Fruit fly (Drosophila melanogaster) whole organism, adult: ENCODE results near the gene CG18304.

Experiments used
- CG11617 ChIP-seq: fragments of 200-800 bp; sonication (Bioruptor generic); optimal IDR thresholded peaks from 2 replicates; lab custom pipeline; 2017; ENCODE audit warnings: mild to moderate bottlenecking, missing biosample characterization, missing genetic modification reagents, missing genetic modification characterization
- CG7101 ChIP-seq: fragments of 200-800 bp; sonication (Bioruptor generic); optimal IDR thresholded peaks from 2 replicates; lab custom pipeline; 2018; ENCODE audit warnings: missing biosample characterization, mild to moderate bottlenecking, missing genetic modification characterization, moderate library complexity
- ovo ChIP-seq: fragments of 200-800 bp; sonication (Bioruptor generic); optimal IDR thresholded peaks from 2 replicates; lab custom pipeline; 2016; ENCODE audit warnings: missing biosample characterization, missing genetic modification characterization

DNA sequence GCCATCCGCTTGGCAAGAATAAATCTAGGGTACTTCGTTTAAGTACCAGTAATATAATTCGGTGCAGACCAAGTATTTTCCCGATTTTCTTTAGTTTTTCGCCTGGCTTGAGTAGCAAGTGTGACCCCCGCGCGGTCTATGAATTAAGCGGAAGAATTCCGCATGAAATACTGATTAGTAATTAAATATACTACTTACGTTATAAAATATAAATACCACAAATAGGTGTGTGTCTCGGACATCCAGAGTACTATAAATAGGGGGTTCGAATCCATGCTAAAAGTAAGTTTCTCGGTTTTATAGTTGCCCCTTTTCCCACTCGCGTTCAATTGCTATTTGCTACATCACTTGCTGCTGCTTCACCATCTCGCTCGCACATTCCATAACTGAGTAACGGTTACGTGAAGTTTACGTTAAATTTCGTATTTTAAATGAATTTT lies 29.0 kb upstream of the CG18304 start, which contains the start of gene snRNP-U1-70K:
- TF ChIP-seq CG7101 (tag; lab: Kevin White, UChicago): no peak
- TF ChIP-seq CG11617 (GFP tag; lab: Kevin White, UChicago): no peak
- peak; percentile 25 for TF ChIP-seq ovo (GFP tag; lab: Kevin White, UChicago)
